Worm (Caenorhabditis elegans): ENCODE results near the gene sra-1.

DNA sequence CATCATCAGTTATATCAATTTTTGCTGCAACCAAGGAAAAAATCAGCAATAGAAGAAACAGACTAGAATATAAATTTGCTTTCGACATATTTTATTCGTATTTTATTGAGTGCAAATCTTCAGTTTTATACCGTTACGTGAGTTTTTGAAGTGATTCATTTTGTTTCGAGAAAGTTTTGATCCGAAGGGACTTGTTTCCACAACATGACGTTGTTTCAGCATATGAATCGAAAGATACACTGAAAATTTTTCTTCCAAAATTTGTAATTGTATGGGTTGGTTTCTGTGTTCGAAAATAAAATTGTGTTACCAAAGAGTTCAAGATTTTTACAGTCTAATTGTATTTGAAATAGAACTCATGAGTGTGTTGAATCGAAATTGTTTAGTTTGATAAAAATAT lies 41.5 kb downstream of the sra-1 start, which contains the start of gene T19H5.7:
- TF ChIP-seq flt-1 (GFP tag; IDR thresholded peaks at IDR 0.05), result no peak
- TF ChIP-seq klf-2 (GFP tag; conservative IDR thresholded peaks at IDR 0.05), result no peak
- no peak for TF ChIP-seq ref-1 (GFP tag; conservative IDR thresholded peaks at IDR 0.05)
- no peak for TF ChIP-seq ztf-23 (GFP tag; IDR thresholded peaks at IDR 0.05)
- TF ChIP-seq cog-1 (tag; optimal IDR thresholded peaks at IDR 0.05), result no peak
- TF ChIP-seq T22C8.4 (GFP tag; IDR thresholded peaks at IDR 0.05), result no peak
- no peak for TF ChIP-seq med-1 (GFP tag; optimal IDR thresholded peaks at IDR 0.05; ENCODE audit: insufficient read depth)
- no peak for TF ChIP-seq ztf-29 (GFP tag; IDR thresholded peaks at IDR 0.05)
- no peak for TF ChIP-seq tab-1 (GFP tag; IDR thresholded peaks at IDR 0.05)

All from whole organism, midembryonic.